Fruit fly (Drosophila melanogaster): ENCODE measurements around the gene CG6479.

DNA sequence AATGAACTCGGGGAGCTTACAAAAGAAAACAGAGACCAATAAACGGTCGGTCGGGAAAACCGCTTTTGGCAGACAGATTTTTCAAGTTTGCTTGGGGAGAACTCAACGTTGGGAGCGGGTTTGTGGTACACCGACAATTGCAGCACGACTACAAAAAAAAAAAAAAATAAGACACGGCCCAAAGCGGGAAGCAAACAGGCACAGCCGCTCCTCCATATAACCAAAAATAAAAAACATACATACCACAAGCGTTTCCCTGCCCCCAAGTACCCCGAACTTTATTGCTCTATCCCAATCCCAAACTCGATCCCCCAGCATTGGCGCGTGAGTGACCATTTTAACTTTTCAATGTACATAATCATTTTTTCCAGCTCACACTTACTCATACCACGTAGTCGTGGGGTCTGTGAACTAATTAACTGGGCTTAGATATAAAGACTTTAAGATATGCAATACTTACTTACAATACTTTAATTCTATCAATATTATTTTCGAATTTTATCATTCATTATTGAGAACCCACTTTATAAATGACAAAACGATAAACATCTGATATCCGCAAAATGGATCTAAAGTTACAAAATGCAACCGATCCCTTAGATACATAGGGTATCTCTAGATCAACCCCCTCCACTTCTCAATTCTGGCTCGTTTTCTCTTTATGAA lies 36.0 kb upstream of the CG6479 start:
- TF ChIP-seq CG8478 (optimal IDR thresholded peaks at IDR 0.05) (no peak), psq (optimal IDR thresholded peaks at IDR 0.05) (no peak), EcR (GFP tag; optimal IDR thresholded peaks at IDR 0.05) (no peak), usp (GFP tag; optimal IDR thresholded peaks at IDR 0.05) (no peak), pan (optimal IDR thresholded peaks at IDR 0.05) (no peak)

Measured in whole organism.